Worm (Caenorhabditis elegans): Measurements from ENCODE around the gene Y47D7A.12.

ce11 chrV:4384482-4384881 is 45.0 kb downstream of the Y47D7A.12 start, which contains the start of gene F13A2.2:
- TF ChIP-seq nhr-23 (tag; optimal IDR thresholded peaks at IDR 0.05) (no peak), unc-39 (tag; optimal IDR thresholded peaks at IDR 0.05) (no peak), snpc-4 (tag; optimal IDR thresholded peaks at IDR 0.05) (no peak), nhr-25 (tag; optimal IDR thresholded peaks at IDR 0.05) (no peak), crh-2 (tag; optimal IDR thresholded peaks at IDR 0.05) (no peak), aly-2 (tag; optimal IDR thresholded peaks at IDR 0.05) (no peak), zag-1 (tag; optimal IDR thresholded peaks at IDR 0.05) (no peak), blmp-1 (tag; optimal IDR thresholded peaks at IDR 0.05; ENCODE audit: insufficient read depth) (no peak), ceh-82 (tag; optimal IDR thresholded peaks at IDR 0.05) (no peak), egl-27 (tag; optimal IDR thresholded peaks at IDR 0.05) (no peak), nhr-237 (tag; optimal IDR thresholded peaks at IDR 0.05) (no peak), lin-39 (tag; optimal IDR thresholded peaks at IDR 0.05) (no peak), lin-13 (GFP tag; optimal IDR thresholded peaks at IDR 0.05) (no peak), ztf-11 (tag; optimal IDR thresholded peaks at IDR 0.05) (no peak)
